Fruit fly (Drosophila melanogaster) whole organism, wandering third instar larva: Measurements from ENCODE around the gene qm.

Experiments used
- Abd-B ChIP-seq: fragments of >200 bp; optimal IDR thresholded peaks from 2 replicates; lab custom pipeline; 2017; ENCODE audit warnings: missing biosample characterization, missing genetic modification characterization
- CG32264 ChIP-seq: fragments of 200-800 bp; sonication (Bioruptor generic); optimal IDR thresholded peaks from 2 replicates; lab custom pipeline; 2016; ENCODE audit warnings: missing biosample characterization, missing genetic modification characterization
- CG9705 ChIP-seq: fragments of 200-800 bp; sonication (Bioruptor generic); optimal IDR thresholded peaks from 2 replicates; lab custom pipeline; 2018; ENCODE audit warnings: missing biosample characterization, mild to moderate bottlenecking, missing genetic modification characterization
- CrebA ChIP-seq: fragments of 200-800 bp; sonication (Bioruptor generic); optimal IDR thresholded peaks from 2 replicates; lab custom pipeline; 2016; ENCODE audit warnings: missing biosample characterization, mild to moderate bottlenecking, missing genetic modification characterization, borderline replicate concordance
- Dfd ChIP-seq: fragments of >200 bp; optimal IDR thresholded peaks from 2 replicates; lab custom pipeline; 2017; ENCODE audit warnings: missing biosample characterization, missing genetic modification characterization
- Dif ChIP-seq: fragments of 200-275, 200-300 bp; sonication (Bioruptor generic); optimal IDR thresholded peaks from 2 replicates; lab custom pipeline; 2018; ENCODE audit warnings: missing biosample characterization, missing genetic modification characterization; ENCODE audit not compliant: partially characterized antibody
- GATAd ChIP-seq: sonication (Bioruptor generic); optimal IDR thresholded peaks from 2 replicates; lab custom pipeline; 2016; ENCODE audit warnings: missing biosample characterization, missing genetic modification characterization
- HLH106 ChIP-seq: fragments of 200-800 bp; optimal IDR thresholded peaks from 3 replicates; lab custom pipeline; 2019; ENCODE audit warnings: missing biosample characterization, mild to moderate bottlenecking, missing genetic modification characterization, moderate library complexity
- Hnf4 ChIP-seq: fragments of 200-800 bp; sonication (Bioruptor generic); optimal IDR thresholded peaks from 2 replicates; lab custom pipeline; 2016; ENCODE audit warnings: missing biosample characterization, mild to moderate bottlenecking, missing genetic modification characterization
- Hr83 ChIP-seq: fragments of 200-300 bp; sonication (Bioruptor generic); optimal IDR thresholded peaks from 2 replicates; lab custom pipeline; 2016; ENCODE audit warnings: missing biosample characterization, mild to moderate bottlenecking, missing genetic modification characterization, moderate library complexity; ENCODE audit not compliant: poor library complexity, severe bottlenecking
- Mio ChIP-seq: sonication (Bioruptor generic); optimal IDR thresholded peaks from 2 replicates; lab custom pipeline; 2016; ENCODE audit warnings: missing biosample characterization, missing genetic modification characterization
- N ChIP-seq: fragments of >200 bp; optimal IDR thresholded peaks from 2 replicates; lab custom pipeline; 2018; ENCODE audit warnings: missing biosample characterization, missing external identifiers, missing genetic modification characterization
- OdsH ChIP-seq: fragments of 200-800 bp; sonication (Bioruptor generic); optimal IDR thresholded peaks from 2 replicates; lab custom pipeline; 2016; ENCODE audit warnings: missing biosample characterization, mild to moderate bottlenecking, missing genetic modification characterization
- Rel ChIP-seq, 2 experiments: fragments of 200-800 bp; sonication (Bioruptor generic) in 1 of 2; optimal IDR thresholded peaks; 2 replicates in 1 of 2; 3 replicates in 1 of 2; lab custom pipeline; 2016 to 2019; ENCODE audit warnings: mild to moderate bottlenecking in 2 of 2, missing biosample characterization in 2 of 2, missing genetic modification characterization in 2 of 2, moderate library complexity in 1 of 2
- Sp1 ChIP-seq: fragments of 200-800 bp; sonication (Bioruptor generic); optimal IDR thresholded peaks from 3 replicates; lab custom pipeline; 2019; ENCODE audit warnings: missing biosample characterization, mild to moderate bottlenecking, missing genetic modification characterization, moderate library complexity
- Vsx2 ChIP-seq: fragments of 200-300, 225-300 bp; sonication (Bioruptor generic); optimal IDR thresholded peaks from 2 replicates; lab custom pipeline; 2018; ENCODE audit warnings: missing biosample characterization, missing genetic modification characterization; ENCODE audit not compliant: partially characterized antibody
- br ChIP-seq: fragments of 200-800 bp; sonication (Bioruptor generic); optimal IDR thresholded peaks from 2 replicates; lab custom pipeline; 2016; ENCODE audit warnings: missing biosample characterization, missing genetic modification characterization
- brk ChIP-seq: fragments of 200-800 bp; sonication (Bioruptor generic); optimal IDR thresholded peaks from 2 replicates; lab custom pipeline; 2016; ENCODE audit warnings: missing biosample characterization, mild to moderate bottlenecking, missing genetic modification characterization
- dmrt93B ChIP-seq: fragments of 200-800 bp; sonication (Bioruptor generic); optimal IDR thresholded peaks from 2 replicates; lab custom pipeline; 2018; ENCODE audit warnings: missing biosample characterization, mild to moderate bottlenecking, missing genetic modification characterization
- dsf ChIP-seq: sonication (Bioruptor generic); optimal IDR thresholded peaks from 2 replicates; lab custom pipeline; 2016; ENCODE audit warnings: missing biosample characterization, missing genetic modification characterization, borderline replicate concordance
- ey ChIP-seq: fragments of 200-800 bp; sonication (Bioruptor generic); optimal IDR thresholded peaks from 2 replicates; lab custom pipeline; 2016; ENCODE audit warnings: missing biosample characterization, missing genetic modification characterization
- foxo ChIP-seq, 2 experiments: fragments of 200-800 bp; sonication (Bioruptor generic); optimal IDR thresholded peaks; 2 replicates in 1 of 2; 3 replicates in 1 of 2; lab custom pipeline; 2016 to 2017; ENCODE audit warnings: missing biosample characterization in 2 of 2, missing genetic modification characterization in 2 of 2
- fru ChIP-seq: fragments of 200-800 bp; sonication (Bioruptor generic); optimal IDR thresholded peaks from 3 replicates; lab custom pipeline; 2016; ENCODE audit warnings: missing biosample characterization, mild to moderate bottlenecking, missing genetic modification characterization
- h ChIP-seq: fragments of 200-800 bp; sonication (Bioruptor generic); optimal IDR thresholded peaks from 3 replicates; lab custom pipeline; 2016; ENCODE audit warnings: missing biosample characterization, mild to moderate bottlenecking, missing genetic modification characterization
- jim ChIP-seq: fragments of 175-275, 200-325 bp; sonication (Bioruptor generic); optimal IDR thresholded peaks from 2 replicates; lab custom pipeline; 2016; ENCODE audit warnings: missing biosample characterization, mild to moderate bottlenecking, missing genetic modification characterization
- lola ChIP-seq: fragments of >200 bp; optimal IDR thresholded peaks from 2 replicates; lab custom pipeline; 2017; ENCODE audit warnings: missing biosample characterization, missing genetic modification characterization
- psq ChIP-seq: fragments of 200-800 bp; sonication (Bioruptor generic); optimal IDR thresholded peaks from 3 replicates; lab custom pipeline; 2017; ENCODE audit warnings: missing biosample characterization, mild to moderate bottlenecking, missing genetic modification characterization, moderate library complexity
- rgr ChIP-seq: fragments of 200-800 bp; sonication (Bioruptor generic); optimal IDR thresholded peaks from 3 replicates; lab custom pipeline; 2016; ENCODE audit warnings: missing biosample characterization, mild to moderate bottlenecking, missing genetic modification characterization
- sage ChIP-seq: fragments of 200-800 bp; sonication (Bioruptor generic); optimal IDR thresholded peaks from 2 replicates; lab custom pipeline; 2016; ENCODE audit warnings: missing biosample characterization, mild to moderate bottlenecking, missing genetic modification characterization
- sv ChIP-seq: fragments of 200-800 bp; sonication (Bioruptor generic); optimal IDR thresholded peaks from 3 replicates; lab custom pipeline; 2016; ENCODE audit warnings: missing biosample characterization, missing genetic modification characterization
- tai ChIP-seq: sonication (Bioruptor generic); optimal IDR thresholded peaks from 2 replicates; lab custom pipeline; 2016; ENCODE audit warnings: missing biosample characterization, missing genetic modification characterization
- usp ChIP-seq: fragments of >200 bp; optimal IDR thresholded peaks from 2 replicates; lab custom pipeline; 2017; ENCODE audit warnings: missing biosample characterization, missing genetic modification characterization
- woc ChIP-seq: sonication (Bioruptor generic); optimal IDR thresholded peaks from 2 replicates; lab custom pipeline; 2016; ENCODE audit warnings: missing biosample characterization, mild to moderate bottlenecking, missing genetic modification characterization

The qm gene

DNA sequence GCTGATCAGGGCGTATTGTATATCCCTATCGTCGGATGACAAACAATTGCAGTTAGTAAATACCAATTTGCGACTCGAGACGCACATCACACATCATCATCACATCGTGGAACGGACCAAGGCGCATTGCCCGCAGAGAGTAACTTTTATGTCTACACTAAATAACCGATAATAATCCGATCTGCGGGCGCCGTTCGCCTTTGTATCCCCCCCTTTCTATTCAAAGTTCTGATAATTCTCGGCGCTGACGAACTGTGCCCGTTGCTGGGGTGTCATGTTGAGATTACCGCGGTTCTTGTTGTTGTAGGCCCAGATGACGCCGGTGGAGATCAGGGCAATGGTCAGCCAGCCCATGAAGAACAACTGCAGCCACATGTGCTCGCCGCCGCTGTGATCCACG is 21.4 kb upstream of the qm start:
- no peak for TF ChIP-seq lola
- TF ChIP-seq Dfd (GFP tag; lab: Kevin White, UChicago), result no peak
- TF ChIP-seq brk (GFP tag; lab: Kevin White, UChicago), result no peak
- TF ChIP-seq Mio, result no peak
- no peak for TF ChIP-seq tai
- no peak for TF ChIP-seq Sp1 (GFP tag; lab: Kevin White, UChicago)
- no peak for TF ChIP-seq Hr83 (GFP tag; lab: Kevin White, UChicago)
- no peak for TF ChIP-seq fru
- no peak for TF ChIP-seq dmrt93B (GFP tag; lab: Kevin White, UChicago)
- TF ChIP-seq ey, result no peak
- no peak for TF ChIP-seq OdsH
- no peak for TF ChIP-seq dsf (GFP tag; lab: Kevin White, UChicago)
- no peak for TF ChIP-seq CG32264 (GFP tag; lab: Kevin White, UChicago)

DNA sequence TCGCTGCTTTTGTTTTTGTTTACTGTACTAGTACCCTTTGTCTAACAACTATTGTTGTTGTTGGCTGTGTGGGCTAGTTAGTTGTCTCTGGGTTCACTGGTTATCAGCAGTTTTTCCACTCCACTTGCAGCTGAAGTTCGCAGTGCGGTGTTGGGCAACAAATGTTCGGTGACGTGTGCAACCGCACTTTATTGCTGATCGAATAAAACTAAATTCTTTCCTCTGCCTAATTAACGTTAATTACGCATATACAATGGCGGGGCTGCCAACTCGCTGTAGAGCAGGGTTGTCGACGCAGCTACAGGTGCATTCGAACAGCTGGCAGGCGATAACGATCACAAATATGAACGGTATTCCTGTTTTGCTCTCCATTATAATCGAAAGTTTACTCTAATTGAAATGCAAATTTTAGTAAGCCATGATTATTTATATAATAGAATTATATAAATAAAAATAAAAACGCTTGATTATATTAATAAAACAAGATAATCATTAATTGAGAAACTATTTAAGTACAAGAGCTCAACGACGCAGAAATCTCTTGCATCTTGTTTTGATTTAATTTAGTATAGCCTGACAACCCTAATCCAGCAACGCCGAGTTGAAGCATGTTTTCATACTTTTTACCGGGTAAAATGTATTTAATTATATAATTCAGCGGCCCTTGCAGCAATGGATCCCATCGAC is 19.4 kb upstream of the qm start, which contains the start of the genes mrva, CG42307 and mus312:
Gene mrva (minus strand): TSS at position 276 of the 687 bp plus-strand sequence.
Gene CG42307 (plus strand): TSS at position 566 of the 687 bp plus-strand sequence.
Gene mus312 (plus strand): TSS at position 566 of the 687 bp plus-strand sequence.
- TF ChIP-seq fru, result no peak
- TF ChIP-seq OdsH, result peak; percentile 73
- no peak for TF ChIP-seq CrebA (GFP tag; lab: Kevin White, UChicago)
- TF ChIP-seq N (GFP tag; lab: Kevin White, UChicago), result no peak
- TF ChIP-seq dmrt93B (GFP tag; lab: Kevin White, UChicago), result no peak
- TF ChIP-seq Mio, result no peak
- peak; percentile 75 for TF ChIP-seq psq (GFP tag; lab: Kevin White, UChicago)
- peak; percentile 47 for TF ChIP-seq ey
- no peak for TF ChIP-seq lola
- TF ChIP-seq CG9705 (GFP tag; lab: Kevin White, UChicago), result peak; percentile 81
- TF ChIP-seq Dfd (GFP tag; lab: Kevin White, UChicago), result no peak
- TF ChIP-seq CG32264 (GFP tag; lab: Kevin White, UChicago), result no peak
- no peak for TF ChIP-seq Hr83 (GFP tag; lab: Kevin White, UChicago)
- TF ChIP-seq foxo (GFP tag; optimal IDR thresholded peaks at IDR 0.05; lab: Kevin White, UChicago), result peak in 1 of 2 experiments; percentile 87
- no peak for TF ChIP-seq woc (GFP tag; lab: Kevin White, UChicago)
- TF ChIP-seq sv (GFP tag; lab: Kevin White, UChicago), result peak; percentile 78
- no peak for TF ChIP-seq br
- TF ChIP-seq rgr (GFP tag; lab: Kevin White, UChicago), result peak; percentile 83
- no peak for TF ChIP-seq Abd-B (GFP tag; lab: Kevin White, UChicago)
- TF ChIP-seq h (GFP tag; lab: Kevin White, UChicago), result no peak
- TF ChIP-seq Dif (GFP tag; lab: Kevin White, UChicago), result no peak
- no peak for TF ChIP-seq sage (GFP tag; lab: Kevin White, UChicago)
- TF ChIP-seq GATAd (GFP tag; lab: Kevin White, UChicago), result no peak
- no peak for TF ChIP-seq dsf (GFP tag; lab: Kevin White, UChicago)
- peak; percentile 83 for TF ChIP-seq Vsx2 (GFP tag; lab: Kevin White, UChicago)
- TF ChIP-seq Hnf4 (GFP tag; lab: Kevin White, UChicago), result no peak
- TF ChIP-seq Sp1 (GFP tag; lab: Kevin White, UChicago), result peak; percentile 90
- TF ChIP-seq jim (GFP tag; lab: Kevin White, UChicago), result no peak
- no peak for TF ChIP-seq Rel (GFP tag; optimal IDR thresholded peaks at IDR 0.05; lab: Kevin White, UChicago)
- TF ChIP-seq Rel (tag; optimal IDR thresholded peaks at IDR 0.05; lab: Kevin White, UChicago), result peak; percentile 77
- peak; percentile 94 for TF ChIP-seq HLH106 (tag; lab: Kevin White, UChicago)
- no peak for TF ChIP-seq usp (GFP tag; lab: Kevin White, UChicago)
- TF ChIP-seq, all 38 proteins: peak for 11

DNA sequence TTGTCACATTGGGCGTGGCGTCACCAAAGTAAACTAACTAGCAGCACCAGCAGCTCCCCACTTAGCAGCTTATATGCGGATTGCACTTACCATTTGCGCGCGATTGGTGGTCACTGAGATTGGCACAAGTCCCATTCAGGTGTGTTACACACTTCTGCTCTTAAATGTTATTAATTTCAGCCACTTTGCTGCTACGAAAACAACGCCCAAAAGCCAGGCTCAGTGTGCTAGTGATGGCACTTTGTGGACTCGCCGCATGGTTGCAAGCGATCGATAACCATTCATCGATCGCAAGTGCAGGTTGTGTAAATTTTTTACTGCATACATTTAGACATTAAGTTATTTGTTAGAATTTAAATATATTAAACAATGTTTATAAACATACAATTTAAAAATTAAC is 13.1 kb upstream of the qm start, which contains the start of the genes wrm1 and wrm2:
Gene wrm1 (minus strand): TSS at position 237 of the 400 bp plus-strand sequence.
Gene wrm2 (minus strand): TSS at position 237 of the 400 bp plus-strand sequence.
- TF ChIP-seq Hnf4 (GFP tag; lab: Kevin White, UChicago) (no peak), Rel (GFP tag; optimal IDR thresholded peaks at IDR 0.05; lab: Kevin White, UChicago) (no peak), Rel (tag; optimal IDR thresholded peaks at IDR 0.05; lab: Kevin White, UChicago) (peak; percentile 2), Dif (GFP tag; lab: Kevin White, UChicago) (no peak), dmrt93B (GFP tag; lab: Kevin White, UChicago) (no peak), Sp1 (GFP tag; lab: Kevin White, UChicago) (peak; percentile 17), Mio (no peak), GATAd (GFP tag; lab: Kevin White, UChicago) (no peak), rgr (GFP tag; lab: Kevin White, UChicago) (peak; percentile 62), ey (no peak), Hr83 (GFP tag; lab: Kevin White, UChicago) (peak; percentile 53), CrebA (GFP tag; lab: Kevin White, UChicago) (no peak), Dfd (GFP tag; lab: Kevin White, UChicago) (no peak), Abd-B (GFP tag; lab: Kevin White, UChicago) (no peak), h (GFP tag; lab: Kevin White, UChicago) (no peak), foxo (GFP tag; optimal IDR thresholded peaks at IDR 0.05; lab: Kevin White, UChicago) (no peak), sv (GFP tag; lab: Kevin White, UChicago) (peak; percentile 2), woc (GFP tag; lab: Kevin White, UChicago) (no peak), CG9705 (GFP tag; lab: Kevin White, UChicago) (no peak)
- TF ChIP-seq, all 38 proteins: peak for 5
